Fruit fly (Drosophila melanogaster): ENCODE data around the gene CG12594.

DNA sequence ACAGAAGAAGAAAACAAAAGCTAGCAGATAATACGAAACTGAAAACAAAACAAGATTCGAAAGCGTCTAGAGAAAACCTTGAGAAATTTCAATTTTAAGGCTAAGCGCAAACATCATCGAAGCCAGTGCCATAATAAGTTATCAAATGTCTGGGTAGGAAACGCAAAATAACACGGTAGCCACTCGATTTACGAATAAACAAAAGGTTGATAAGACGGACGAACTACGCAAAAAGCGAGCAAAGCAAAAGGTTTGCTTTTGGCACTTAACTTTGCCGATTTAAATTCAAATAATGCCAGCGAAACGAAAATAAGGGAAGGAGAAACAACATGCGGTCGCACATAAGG lies 36.6 kb downstream of the CG12594 start:
- TF ChIP-seq Dll (optimal IDR thresholded peaks at IDR 0.05) (no peak), CG8478 (optimal IDR thresholded peaks at IDR 0.05) (no peak)
